Worm (Caenorhabditis elegans): ENCODE data around the gene cccp-1.

Gene cccp-1

ce11 chrIII:12472497-12472896, at the start of gene cccp-1 (continued):
- TF ChIP-seq unc-30 (tag; optimal IDR thresholded peaks at IDR 0.05): no peak
- peak; percentile 0 for TF ChIP-seq xbp-1 (tag; optimal IDR thresholded peaks at IDR 0.05)
- TF ChIP-seq nhr-19 (GFP tag; conservative IDR thresholded peaks at IDR 0.05): no peak
- no peak for TF ChIP-seq lin-15B (tag; optimal IDR thresholded peaks at IDR 0.05)
- no peak for TF ChIP-seq fkh-4 (tag; optimal IDR thresholded peaks at IDR 0.05; ENCODE audit: borderline replicate concordance)
- TF ChIP-seq rnt-1 (tag; optimal IDR thresholded peaks at IDR 0.05): no peak
- TF ChIP-seq snu-23 (GFP tag; optimal IDR thresholded peaks at IDR 0.05): peak; percentile 15
- peak; percentile 21 for TF ChIP-seq swsn-7 (tag; optimal IDR thresholded peaks at IDR 0.05)
- TF ChIP-seq nhr-47 (tag; optimal IDR thresholded peaks at IDR 0.05): peak; percentile 58
- TF ChIP-seq unc-98 (GFP tag; IDR thresholded peaks at IDR 0.05): no peak
- no peak for TF ChIP-seq zip-4 (GFP tag; optimal IDR thresholded peaks at IDR 0.05)
- no peak for TF ChIP-seq lin-13 (GFP tag; optimal IDR thresholded peaks at IDR 0.05)
- TF ChIP-seq grh-1 (GFP tag; IDR thresholded peaks at IDR 0.05): no peak
- TF ChIP-seq C16A3.4 (tag; optimal IDR thresholded peaks at IDR 0.05): no peak
- TF ChIP-seq nhr-77 (tag; optimal IDR thresholded peaks at IDR 0.05): no peak
- TF ChIP-seq pax-3 (tag; optimal IDR thresholded peaks at IDR 0.05): no peak
- TF ChIP-seq ceh-90 (tag; optimal IDR thresholded peaks at IDR 0.05): no peak
- TF ChIP-seq alr-1 (tag; optimal IDR thresholded peaks at IDR 0.05; ENCODE audit: borderline replicate concordance): no peak
- peak; percentile 8 for TF ChIP-seq tbx-2 (tag; optimal IDR thresholded peaks at IDR 0.05)
- TF ChIP-seq pqm-1 (tag; optimal IDR thresholded peaks at IDR 0.05): no peak

ce11 chrIII:12424066-12424465, 48.6 kb upstream of the cccp-1 start:
- no peak for TF ChIP-seq rnt-1 (tag; optimal IDR thresholded peaks at IDR 0.05)
- peak in 1 of 6 experiments; percentile 12 for TF ChIP-seq elt-3 (tag; optimal IDR thresholded peaks at IDR 0.05)
- no peak for TF ChIP-seq ceh-82 (tag; optimal IDR thresholded peaks at IDR 0.05)
- no peak for TF ChIP-seq ceh-63 (GFP tag; optimal IDR thresholded peaks at IDR 0.05)
- TF ChIP-seq snu-23 (GFP tag; optimal IDR thresholded peaks at IDR 0.05): peak; percentile 57
- TF ChIP-seq nhr-20 (tag; optimal IDR thresholded peaks at IDR 0.05): peak; percentile 62
- TF ChIP-seq skn-1 (tag; optimal IDR thresholded peaks at IDR 0.05): peak; percentile 39
- peak in 2 of 3 experiments; percentile 29 to 31 for TF ChIP-seq dpl-1 (GFP tag; optimal IDR thresholded peaks at IDR 0.05)
- TF ChIP-seq nhr-71 (tag; optimal IDR thresholded peaks at IDR 0.05): peak; percentile 27
- TF ChIP-seq lsy-2 (tag; optimal IDR thresholded peaks at IDR 0.05): peak in 1 of 2 experiments; percentile 57
- TF ChIP-seq mep-1 (tag; optimal IDR thresholded peaks at IDR 0.05): peak; percentile 66
- TF ChIP-seq efl-3 (GFP tag; optimal IDR thresholded peaks at IDR 0.05): no peak
- TF ChIP-seq lin-14 (GFP tag; optimal IDR thresholded peaks at IDR 0.05): peak; percentile 78
- TF ChIP-seq C04F5.9 (tag; optimal IDR thresholded peaks at IDR 0.05): no peak
- TF ChIP-seq fos-1 (tag; optimal IDR thresholded peaks at IDR 0.05): no peak
- no peak for TF ChIP-seq mdl-1 (tag; optimal IDR thresholded peaks at IDR 0.05)
- TF ChIP-seq tlp-1 (tag; optimal IDR thresholded peaks at IDR 0.05): no peak
- TF ChIP-seq unc-130 (tag; optimal IDR thresholded peaks at IDR 0.05): no peak
- no peak for TF ChIP-seq aly-2 (tag; optimal IDR thresholded peaks at IDR 0.05)
- no peak for TF ChIP-seq nhr-11 (tag; optimal IDR thresholded peaks at IDR 0.05)
- TF ChIP-seq lin-35 (GFP tag; optimal IDR thresholded peaks at IDR 0.05): peak in 1 of 2 experiments; percentile 61
- peak; percentile 11 for TF ChIP-seq jun-1 (tag; optimal IDR thresholded peaks at IDR 0.05)
- TF ChIP-seq efl-1 (optimal IDR thresholded peaks at IDR 0.05): peak; percentile 27
- TF ChIP-seq efl-1 (GFP tag; optimal IDR thresholded peaks at IDR 0.05 in 1 of 2): peak; percentile 27 to 95
- peak; percentile 46 for TF ChIP-seq nhr-77 (tag; optimal IDR thresholded peaks at IDR 0.05)
- TF ChIP-seq swsn-7 (tag; optimal IDR thresholded peaks at IDR 0.05): no peak
- no peak for TF ChIP-seq ces-1 (GFP tag; optimal IDR thresholded peaks at IDR 0.05)
- peak; percentile 78 for TF ChIP-seq blmp-1 (tag; optimal IDR thresholded peaks at IDR 0.05)
